Fruit fly (Drosophila melanogaster) whole organism, embryonic: ENCODE data around the gene CG12017.

Source experiments
- ATbp ChIP-seq: fragments of 200-800 bp; sonication (Bioruptor generic); optimal IDR thresholded peaks from 2 replicates; lab custom pipeline; 2017; ENCODE audit warnings: missing biosample characterization, mild to moderate bottlenecking, missing genetic modification characterization, missing genetic modification reagents
- Asciz ChIP-seq: fragments of 200-800 bp; sonication (Bioruptor generic); optimal IDR thresholded peaks from 2 replicates; lab custom pipeline; 2017; ENCODE audit warnings: missing biosample characterization, mild to moderate bottlenecking, missing genetic modification characterization, missing genetic modification reagents
- Bgb ChIP-seq: fragments of 200-800 bp; sonication (Bioruptor generic); IDR thresholded peaks from 2 replicates; pipeline ENCODE4 v1.3.6; 2022; ENCODE audit warnings: missing biosample characterization, missing genetic modification characterization; ENCODE audit not compliant: partially characterized antibody
- CG10147 ChIP-seq: fragments of 200-800 bp; sonication (Bioruptor generic); optimal IDR thresholded peaks from 2 replicates; lab custom pipeline; 2019; ENCODE audit warnings: missing biosample characterization, mild to moderate bottlenecking, missing genetic modification characterization, moderate library complexity
- CG11247 ChIP-seq: fragments of 200-800 bp; sonication (Bioruptor generic); IDR thresholded peaks from 2 replicates; pipeline ENCODE4 v1.3.6; 2022; ENCODE audit warnings: missing biosample characterization, missing genetic modification characterization
- CG11696 ChIP-seq: fragments of 200-800 bp; sonication (Bioruptor generic); IDR thresholded peaks from 2 replicates; pipeline ENCODE4 v1.3.6; 2022; ENCODE audit warnings: missing biosample characterization, missing genetic modification characterization
- CG11723 ChIP-seq: fragments of 200-800 bp; sonication (Bioruptor generic); optimal IDR thresholded peaks from 2 replicates; lab custom pipeline; 2017; ENCODE audit warnings: missing biosample characterization, mild to moderate bottlenecking, missing genetic modification characterization
- CG14050 ChIP-seq: fragments of 200-800 bp; sonication (Bioruptor generic); IDR thresholded peaks from 3 replicates; pipeline ENCODE4 v1.3.6; 2022; ENCODE audit warnings: missing biosample characterization, missing genetic modification characterization
- CG14441 ChIP-seq: fragments of 200-800 bp; sonication (Bioruptor generic); IDR thresholded peaks from 2 replicates; pipeline ENCODE4 v1.3.6; 2022; ENCODE audit warnings: missing biosample characterization, missing genetic modification characterization
- CG1603 ChIP-seq: fragments of 200-800 bp; sonication (Bioruptor generic); optimal IDR thresholded peaks from 2 replicates; lab custom pipeline; 2019; ENCODE audit warnings: missing biosample characterization, mild to moderate bottlenecking, missing genetic modification characterization, moderate library complexity
- CG17328 ChIP-seq: fragments of 200-800 bp; sonication (Bioruptor generic); IDR thresholded peaks from 2 replicates; pipeline ENCODE4 v1.3.6; 2022; ENCODE audit warnings: missing biosample characterization, missing genetic modification characterization
- CG17359 ChIP-seq: fragments of 200-800 bp; sonication (Bioruptor generic); optimal IDR thresholded peaks from 3 replicates; lab custom pipeline; 2018; ENCODE audit warnings: missing biosample characterization, mild to moderate bottlenecking, missing genetic modification characterization, moderate library complexity
- CG17829 ChIP-seq: fragments of 200-800 bp; optimal IDR thresholded peaks from 2 replicates; lab custom pipeline; 2019; ENCODE audit warnings: missing biosample characterization, mild to moderate bottlenecking, missing genetic modification characterization, moderate library complexity
- CG31441 ChIP-seq: fragments of 200-800 bp; sonication (Bioruptor generic); IDR thresholded peaks from 2 replicates; pipeline ENCODE4 v1.3.6; 2022; ENCODE audit warnings: missing biosample characterization, missing genetic modification characterization
- CG6791 ChIP-seq: fragments of 200-800 bp; sonication (Bioruptor generic); IDR thresholded peaks from 3 replicates; pipeline ENCODE4 v1.3.6; 2022; ENCODE audit warnings: missing biosample characterization, missing genetic modification characterization; ENCODE audit not compliant: partially characterized antibody
- CG6813 ChIP-seq: fragments of 200-800 bp; sonication (Bioruptor generic); optimal IDR thresholded peaks from 2 replicates; lab custom pipeline; 2017; ENCODE audit warnings: missing biosample characterization, missing genetic modification characterization, mild to moderate bottlenecking, moderate library complexity, missing genetic modification reagents
- CG8290 ChIP-seq, 3 experiments: fragments of 200-800 bp; sonication (Bioruptor generic); optimal IDR thresholded peaks; 2 replicates each; lab custom pipeline; 2016 to 2019; ENCODE audit warnings: missing biosample characterization in 3 of 3, missing genetic modification characterization in 3 of 3, mild to moderate bottlenecking in 2 of 3, moderate library complexity in 1 of 3
- D19B ChIP-seq: fragments of 200-800 bp; sonication (Bioruptor generic); optimal IDR thresholded peaks from 2 replicates; lab custom pipeline; 2017; ENCODE audit warnings: missing biosample characterization, mild to moderate bottlenecking, missing genetic modification characterization
- Doc3 ChIP-seq: fragments of 200-800 bp; sonication (Bioruptor generic); IDR thresholded peaks from 3 replicates; pipeline ENCODE4 v1.3.6; 2022; ENCODE audit warnings: missing biosample characterization, missing genetic modification characterization; ENCODE audit not compliant: partially characterized antibody
- GATAe ChIP-seq: fragments of 200-800 bp; sonication (Bioruptor generic); conservative IDR thresholded peaks from 2 replicates; pipeline ENCODE4 v1.3.6; 2022; ENCODE audit warnings: missing biosample characterization, missing genetic modification characterization
- Med ChIP-seq: fragments of 200-800 bp; sonication (Bioruptor generic); peaks from one replicate; lab custom pipeline; 2016; ENCODE audit warnings: missing biosample characterization, missing genetic modification characterization, mild to moderate bottlenecking, inconsistent platforms, moderate library complexity
- Myb ChIP-seq: fragments of 200-800 bp; sonication (Bioruptor generic); optimal IDR thresholded peaks from 2 replicates; lab custom pipeline; 2016; ENCODE audit warnings: missing biosample characterization, missing genetic modification characterization
- YL-1 ChIP-seq: fragments of 200-800 bp; sonication (Bioruptor generic); optimal IDR thresholded peaks from 3 replicates; lab custom pipeline; 2017; ENCODE audit warnings: missing biosample characterization, mild to moderate bottlenecking, missing genetic modification characterization
- ab ChIP-seq: fragments of 200-800 bp; sonication (Bioruptor generic); optimal IDR thresholded peaks from 2 replicates; lab custom pipeline; 2016; ENCODE audit warnings: missing biosample characterization, missing genetic modification characterization
- ase ChIP-seq: fragments of 200-800 bp; sonication (Bioruptor generic); IDR thresholded peaks from 3 replicates; pipeline ENCODE4 v1.3.6; 2022; ENCODE audit warnings: missing biosample characterization, missing genetic modification characterization
- az2 ChIP-seq: fragments of 200-800 bp; sonication (Bioruptor generic); optimal IDR thresholded peaks from 3 replicates; lab custom pipeline; 2016; ENCODE audit warnings: missing biosample characterization, missing genetic modification characterization
- bsh ChIP-seq, 2 experiments: fragments of 200-800 bp; sonication (Bioruptor generic); optimal IDR thresholded peaks; 2 replicates each; lab custom pipeline; 2017 to 2018; ENCODE audit warnings: mild to moderate bottlenecking in 2 of 2, missing biosample characterization in 2 of 2, missing genetic modification characterization in 2 of 2, moderate library complexity in 1 of 2
- dm ChIP-seq: fragments of 200-800 bp; sonication (Bioruptor generic); optimal IDR thresholded peaks from 3 replicates; lab custom pipeline; 2016; ENCODE audit warnings: missing biosample characterization, missing genetic modification characterization
- grn ChIP-seq: fragments of 200-800 bp; sonication (Bioruptor generic); optimal IDR thresholded peaks from 3 replicates; lab custom pipeline; 2017; ENCODE audit warnings: missing biosample characterization, missing genetic modification characterization
- h ChIP-seq: fragments of >200 bp; optimal IDR thresholded peaks from 2 replicates; lab custom pipeline; 2017
- hbn ChIP-seq: fragments of 200-800 bp; sonication (Bioruptor generic); IDR thresholded peaks from 2 replicates; pipeline ENCODE4 v1.3.6; 2022; ENCODE audit warnings: missing biosample characterization, missing genetic modification characterization; ENCODE audit not compliant: partially characterized antibody
- jumu ChIP-seq: fragments of 200-800 bp; sonication (Bioruptor generic); optimal IDR thresholded peaks from 3 replicates; lab custom pipeline; 2016; ENCODE audit warnings: missing biosample characterization, missing genetic modification characterization
- lbe ChIP-seq: fragments of 200-800 bp; sonication (Bioruptor generic); optimal IDR thresholded peaks from 2 replicates; lab custom pipeline; 2016; ENCODE audit warnings: missing biosample characterization, mild to moderate bottlenecking, missing genetic modification characterization
- lola ChIP-seq, 3 experiments: fragments of >200 bp in 2 of 3; fragments of 200-800 bp in 1 of 3; sonication (Bioruptor generic) in 1 of 3; optimal IDR thresholded peaks; 2 replicates each; lab custom pipeline; 2017 to 2019; ENCODE audit warnings: missing biosample characterization in 3 of 3, missing genetic modification characterization in 3 of 3, mild to moderate bottlenecking in 1 of 3, moderate library complexity in 1 of 3
- luna ChIP-seq: fragments of 200-800 bp; sonication (Bioruptor generic); optimal IDR thresholded peaks from 2 replicates; lab custom pipeline; 2016; ENCODE audit warnings: missing biosample characterization, missing genetic modification characterization
- otp ChIP-seq: fragments of 200-800 bp; sonication (Bioruptor generic); IDR thresholded peaks from 3 replicates; pipeline ENCODE4, ENCODE4 v1.3.6; 2022; ENCODE audit warnings: missing biosample characterization, missing genetic modification characterization
- prd ChIP-seq, 3 experiments: fragments of >200 bp in 2 of 3; fragments of 200-800 bp in 1 of 3; sonication (Bioruptor generic) in 1 of 3; optimal IDR thresholded peaks in 2 of 3; IDR thresholded peaks in 1 of 3; 2 replicates in 2 of 3; 3 replicates in 1 of 3; pipeline versions ENCODE4 v1.3.6 to Lab custom; 2017 to 2022; ENCODE audit warnings: missing biosample characterization in 1 of 3, missing genetic modification characterization in 1 of 3
- pum ChIP-seq: fragments of 200-800 bp; sonication (Bioruptor generic); optimal IDR thresholded peaks from 2 replicates; lab custom pipeline; 2016; ENCODE audit warnings: missing biosample characterization, missing genetic modification characterization
- salm ChIP-seq: fragments of 200-800 bp; sonication (Bioruptor generic); optimal IDR thresholded peaks from 2 replicates; lab custom pipeline; 2018; ENCODE audit warnings: missing biosample characterization, mild to moderate bottlenecking, missing genetic modification characterization
- sd ChIP-seq: fragments of 200-800 bp; sonication (Bioruptor generic); optimal IDR thresholded peaks from 3 replicates; lab custom pipeline; 2018; ENCODE audit warnings: missing biosample characterization, mild to moderate bottlenecking, missing genetic modification characterization, moderate library complexity
- shn ChIP-seq: fragments of 200-800 bp; sonication (Bioruptor generic); optimal IDR thresholded peaks from 3 replicates; lab custom pipeline; 2016; ENCODE audit warnings: missing biosample characterization, missing genetic modification characterization
- sug ChIP-seq: fragments of 200-800 bp; optimal IDR thresholded peaks from 2 replicates; lab custom pipeline; 2019; ENCODE audit warnings: missing biosample characterization, mild to moderate bottlenecking, missing genetic modification characterization, moderate library complexity
- tin ChIP-seq: fragments of 200-800 bp; sonication (Bioruptor generic); optimal IDR thresholded peaks from 3 replicates; lab custom pipeline; 2016; ENCODE audit warnings: missing biosample characterization, missing genetic modification characterization
- wor ChIP-seq: fragments of 200-800 bp; sonication (Bioruptor generic); IDR thresholded peaks from 2 replicates; pipeline ENCODE4 v1.3.6; 2022; ENCODE audit warnings: missing biosample characterization, missing genetic modification characterization
- zf30C ChIP-seq: fragments of 200-800 bp; sonication (Bioruptor generic); optimal IDR thresholded peaks from 3 replicates; lab custom pipeline; 2018; ENCODE audit warnings: missing biosample characterization, mild to moderate bottlenecking, missing genetic modification characterization

CG12017 gene

dm6 chr3L:3239785-3240596 is 40.0 kb upstream of the CG12017 start (continued):
- TF ChIP-seq salm (tag; lab: Kevin White, UChicago) (peak; percentile 54), dm (GFP tag; lab: Kevin White, UChicago) (no peak), GATAe (GFP tag; lab: Robert Waterston, UW) (peak; percentile 42; the same call in 1 of the 2 replicates), CG17328 (GFP tag; lab: Robert Waterston, UW) (peak; percentile 17; the same call in 1 of the 2 replicates), az2 (GFP tag; lab: Kevin White, UChicago) (peak; percentile 6), grn (GFP tag; lab: Kevin White, UChicago) (peak; percentile 51), YL-1 (GFP tag; lab: Kevin White, UChicago) (no peak), ATbp (peak; percentile 50), sd (peak; percentile 31), luna (GFP tag; lab: Kevin White, UChicago) (no peak), CG1603 (tag; lab: Kevin White, UChicago) (peak; percentile 39), Med (GFP tag; lab: Kevin White, UChicago) (peak; percentile 47), CG17359 (tag; lab: Kevin White, UChicago) (peak; percentile 9), zf30C (GFP tag; lab: Kevin White, UChicago) (peak; percentile 47), CG6813 (GFP tag; lab: Kevin White, UChicago) (peak; percentile 12), hbn (GFP tag; lab: Robert Waterston, UW) (0 out of 2 replicates have a peak, but pooled peaks have one; percentile 2), Asciz (peak; percentile 34), Doc3 (GFP tag; lab: Robert Waterston, UW) (no peak), lbe (GFP tag; lab: Kevin White, UChicago) (peak; percentile 44), sug (tag; lab: Kevin White, UChicago) (peak; percentile 29), bsh (GFP tag; optimal IDR thresholded peaks at IDR 0.05; lab: Kevin White, UChicago) (peak in 1 of 2 experiments; percentile 46), CG8290 (GFP tag; optimal IDR thresholded peaks at IDR 0.05; lab: Kevin White, UChicago) (no peak), CG8290 (tag; optimal IDR thresholded peaks at IDR 0.05; lab: Kevin White, UChicago) (peak in 1 of 2 experiments; percentile 51)
- TF ChIP-seq, all 482 proteins: peak for 43

- TF ChIP-seq CG17829 (peak; percentile 11), Bgb (no peak), CG14050 (GFP tag; lab: Robert Waterston, UW) (no peak), wor (no peak), ATbp (peak; percentile 21), CG31441 (GFP tag; lab: Robert Waterston, UW) (no peak; the same call in 1 of the 2 replicates), D19B (GFP tag; lab: Kevin White, UChicago) (no peak), pum (GFP tag; lab: Kevin White, UChicago) (no peak), lola (GFP tag; optimal IDR thresholded peaks at IDR 0.05; lab: Kevin White, UChicago) (peak in 1 of 3 experiments; percentile 37), CG11696 (GFP tag; lab: Robert Waterston, UW) (no peak), Myb (GFP tag; lab: Kevin White, UChicago) (no peak), CG10147 (GFP tag; lab: Kevin White, UChicago) (no peak), tin (GFP tag; lab: Kevin White, UChicago) (no peak), CG6791 (no peak), ase (GFP tag; lab: Robert Waterston, UW) (no peak), jumu (GFP tag; lab: Kevin White, UChicago) (no peak), CG14441 (GFP tag; lab: Robert Waterston, UW) (peak; percentile 18; the same call in 1 of the 2 replicates), shn (GFP tag; lab: Kevin White, UChicago) (no peak), CG11723 (GFP tag; lab: Kevin White, UChicago) (no peak), sug (tag; lab: Kevin White, UChicago) (no peak), otp (GFP tag; lab: Robert Waterston, UW) (no peak), ab (GFP tag; lab: Kevin White, UChicago) (no peak), h (lab: Kevin White, UChicago) (no peak), prd (optimal IDR thresholded peaks at IDR 0.05; lab: Kevin White, UChicago) (no peak), prd (GFP tag; IDR thresholded peaks at IDR 0.05; lab: Robert Waterston, UW) (no peak), CG11247 (no peak)
Measured at dm6 chr3L:3240597-3241367, 39.3 kb upstream of the CG12017 start.
